Worm (Caenorhabditis elegans): Measurements from ENCODE around the gene zip-8.

DNA sequence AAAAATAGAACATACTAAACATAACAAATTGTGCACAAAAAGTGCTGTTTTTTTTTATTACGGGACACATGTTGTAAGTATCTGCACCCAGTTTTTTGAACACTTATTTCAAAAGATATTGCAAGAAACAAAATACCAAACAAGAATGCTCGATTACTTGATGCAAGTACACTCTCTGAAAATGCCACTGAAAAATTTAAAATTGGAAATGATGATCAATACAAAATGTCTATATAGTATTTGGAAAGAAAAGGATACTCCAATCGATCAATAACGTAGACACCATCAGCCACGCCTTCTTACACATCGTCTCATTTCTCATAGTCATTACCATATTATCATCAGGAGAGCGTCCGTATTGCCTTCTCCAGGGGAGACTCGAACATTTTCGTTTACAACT lies 19.4 kb downstream of the zip-8 start, which contains the start of gene sdz-15:
- TF ChIP-seq ceh-9 (tag; optimal IDR thresholded peaks at IDR 0.05), result no peak
- no peak for TF ChIP-seq unc-62 (GFP tag; optimal IDR thresholded peaks at IDR 0.05)
- TF ChIP-seq ceh-82 (tag; optimal IDR thresholded peaks at IDR 0.05), result no peak
- no peak for TF ChIP-seq ZK546.5 (tag; optimal IDR thresholded peaks at IDR 0.05)
- TF ChIP-seq R02D3.7 (tag; optimal IDR thresholded peaks at IDR 0.05), result no peak
- TF ChIP-seq egl-27 (tag; optimal IDR thresholded peaks at IDR 0.05), result no peak
- no peak for TF ChIP-seq mml-1 (tag; optimal IDR thresholded peaks at IDR 0.05)
- no peak for TF ChIP-seq nhr-23 (tag; optimal IDR thresholded peaks at IDR 0.05)
- no peak for TF ChIP-seq daf-12 (tag; optimal IDR thresholded peaks at IDR 0.05)
